Worm (Caenorhabditis elegans): Measurements from ENCODE around the gene rpi-1.

DNA sequence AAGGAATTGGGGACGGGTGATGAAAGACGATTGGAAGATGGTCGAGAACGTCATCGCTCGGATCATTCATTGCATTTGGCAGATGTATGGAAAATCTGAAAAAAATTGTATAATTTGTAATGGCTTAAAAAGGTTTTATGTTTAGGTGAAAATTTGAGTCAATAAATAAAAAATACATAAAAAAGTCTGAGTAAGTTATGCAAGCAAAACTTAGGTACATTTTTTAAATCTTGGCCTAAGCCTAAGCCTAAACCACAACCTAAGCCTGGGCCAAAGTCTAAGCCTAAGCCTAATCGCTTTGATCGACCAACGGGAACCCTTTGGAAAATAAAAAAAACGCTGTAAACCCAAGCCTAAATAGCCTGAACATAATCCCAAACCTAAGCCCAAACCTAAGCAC, 30.3 kb downstream of the rpi-1 start, which contains the start of gene hot-3:
- TF ChIP-seq C06A6.2 (GFP tag; conservative IDR thresholded peaks at IDR 0.05) (no peak), sea-2 (GFP tag; IDR thresholded peaks at IDR 0.05) (no peak), T26A5.8 (tag; optimal IDR thresholded peaks at IDR 0.05) (no peak), F39B2.1 (GFP tag; IDR thresholded peaks at IDR 0.05) (no peak), zfh-2 (GFP tag; conservative IDR thresholded peaks at IDR 0.05) (no peak), T07F8.4 (tag; optimal IDR thresholded peaks at IDR 0.05) (no peak)
